Fruit fly (Drosophila melanogaster) whole organism, embryonic: ENCODE data around the gene Ir31a.

ENCODE experiments used
- CG10565 ChIP-seq: fragments of 200-800 bp; sonication (Bioruptor generic); optimal IDR thresholded peaks from 3 replicates; lab custom pipeline; 2016; ENCODE audit warnings: missing biosample characterization, mild to moderate bottlenecking, missing genetic modification characterization
- CG14710 ChIP-seq: fragments of 200-800 bp; sonication (Bioruptor generic); optimal IDR thresholded peaks from 3 replicates; lab custom pipeline; 2019; ENCODE audit warnings: missing biosample characterization, mild to moderate bottlenecking, missing genetic modification characterization, moderate library complexity
- CG15514 ChIP-seq: fragments of 200-800 bp; sonication (Bioruptor generic); optimal IDR thresholded peaks from 3 replicates; lab custom pipeline; 2017; ENCODE audit warnings: missing biosample characterization, missing genetic modification characterization, mild to moderate bottlenecking, moderate library complexity, missing genetic modification reagents
- CG1603 ChIP-seq: fragments of 200-800 bp; sonication (Bioruptor generic); optimal IDR thresholded peaks from 2 replicates; lab custom pipeline; 2019; ENCODE audit warnings: missing biosample characterization, mild to moderate bottlenecking, missing genetic modification characterization, moderate library complexity
- CG17186 ChIP-seq: fragments of 200-800 bp; sonication (Bioruptor generic); optimal IDR thresholded peaks from 3 replicates; lab custom pipeline; 2017; ENCODE audit warnings: missing biosample characterization, missing genetic modification reagents, missing genetic modification characterization
- CG18011 ChIP-seq: fragments of 200-800 bp; sonication (Bioruptor generic); optimal IDR thresholded peaks from 2 replicates; lab custom pipeline; 2017; ENCODE audit warnings: missing biosample characterization, missing genetic modification characterization, mild to moderate bottlenecking, moderate library complexity, missing genotype
- CG2116 ChIP-seq: fragments of 200-800 bp; sonication (Bioruptor generic); optimal IDR thresholded peaks from 3 replicates; lab custom pipeline; 2018; ENCODE audit warnings: missing biosample characterization, mild to moderate bottlenecking, missing genetic modification characterization
- CG2199 ChIP-seq: fragments of 200-800 bp; sonication (Bioruptor generic); IDR thresholded peaks from 3 replicates; pipeline ENCODE4 v1.3.6; 2022; ENCODE audit warnings: missing biosample characterization, missing genetic modification characterization
- CG30020 ChIP-seq: fragments of 200-800 bp; optimal IDR thresholded peaks from 2 replicates; lab custom pipeline; 2019; ENCODE audit warnings: missing biosample characterization, mild to moderate bottlenecking, missing genetic modification characterization, moderate library complexity
- CG3065 ChIP-seq: fragments of 200-800 bp; sonication (Bioruptor generic); optimal IDR thresholded peaks from 2 replicates; lab custom pipeline; 2016; ENCODE audit warnings: missing biosample characterization, missing genetic modification characterization
- CG4617 ChIP-seq: fragments of 200-800 bp; sonication (Bioruptor generic); optimal IDR thresholded peaks from 3 replicates; lab custom pipeline; 2016; ENCODE audit warnings: missing biosample characterization, missing genetic modification characterization, borderline replicate concordance
- CG6654 ChIP-seq: fragments of 200-800 bp; sonication (Bioruptor generic); optimal IDR thresholded peaks from 2 replicates; lab custom pipeline; 2017; ENCODE audit warnings: missing biosample characterization, mild to moderate bottlenecking, missing genetic modification characterization
- CG6765 ChIP-seq: fragments of 200-800 bp; sonication (Bioruptor generic); optimal IDR thresholded peaks from 3 replicates; lab custom pipeline; 2017; ENCODE audit warnings: missing biosample characterization, mild to moderate bottlenecking, missing genetic modification characterization
- CG8924 ChIP-seq: fragments of 200-800 bp; optimal IDR thresholded peaks from 3 replicates; lab custom pipeline; 2019; ENCODE audit warnings: missing biosample characterization, mild to moderate bottlenecking, missing genetic modification characterization, moderate library complexity
- CG9797 ChIP-seq: fragments of 200-800 bp; sonication (Bioruptor generic); optimal IDR thresholded peaks from 3 replicates; lab custom pipeline; 2018; ENCODE audit warnings: missing biosample characterization, mild to moderate bottlenecking, missing genetic modification characterization
- CoRest ChIP-seq: fragments of 200-800 bp; sonication (Bioruptor generic); optimal IDR thresholded peaks from 3 replicates; lab custom pipeline; 2018; ENCODE audit warnings: missing biosample characterization, mild to moderate bottlenecking, missing genetic modification characterization, moderate library complexity
- Doc3 ChIP-seq: fragments of 200-800 bp; sonication (Bioruptor generic); IDR thresholded peaks from 3 replicates; pipeline ENCODE4 v1.3.6; 2022; ENCODE audit warnings: missing biosample characterization, missing genetic modification characterization; ENCODE audit not compliant: partially characterized antibody
- Gsc ChIP-seq: fragments of 200-800 bp; sonication (Bioruptor generic); IDR thresholded peaks from 2 replicates; pipeline ENCODE4 v1.3.6; 2022; ENCODE audit warnings: missing biosample characterization, missing genetic modification characterization
- MBD-R2 ChIP-seq: fragments of 200-800 bp; sonication (Bioruptor generic); IDR thresholded peaks from 2 replicates; pipeline ENCODE4 v1.3.6; 2022; ENCODE audit warnings: missing biosample characterization, missing genetic modification characterization
- MESR4 ChIP-seq: fragments of 200-800 bp; sonication (Bioruptor generic); optimal IDR thresholded peaks from 2 replicates; lab custom pipeline; 2018; ENCODE audit warnings: missing biosample characterization, mild to moderate bottlenecking, missing genetic modification characterization, moderate library complexity
- Med ChIP-seq: fragments of 200-800 bp; sonication (Bioruptor generic); peaks from one replicate; lab custom pipeline; 2016; ENCODE audit warnings: missing biosample characterization, missing genetic modification characterization, mild to moderate bottlenecking, inconsistent platforms, moderate library complexity
- Nf-YC ChIP-seq: fragments of 200-800 bp; optimal IDR thresholded peaks from 3 replicates; lab custom pipeline; 2019; ENCODE audit warnings: missing biosample characterization, mild to moderate bottlenecking, missing genetic modification characterization, moderate library complexity
- Pdp1 ChIP-seq, 2 experiments: fragments of 200-800 bp; sonication (Bioruptor generic); optimal IDR thresholded peaks; 3 replicates each; lab custom pipeline; 2016; ENCODE audit warnings: missing biosample characterization in 2 of 2, missing genetic modification characterization in 2 of 2, mild to moderate bottlenecking in 1 of 2, moderate library complexity in 1 of 2
- Scr ChIP-seq: fragments of 200-800 bp; sonication (Bioruptor generic); IDR thresholded peaks from 2 replicates; pipeline ENCODE4 v1.3.6; 2022; ENCODE audit warnings: missing biosample characterization, missing genetic modification characterization; ENCODE audit not compliant: partially characterized antibody
- Sry-β ChIP-seq: fragments of 200-800 bp; sonication (Bioruptor generic); optimal IDR thresholded peaks from 2 replicates; lab custom pipeline; 2018; ENCODE audit warnings: missing biosample characterization, mild to moderate bottlenecking, missing genetic modification characterization, moderate library complexity
- Sry-δ ChIP-seq: fragments of 200-800 bp; sonication (Bioruptor generic); optimal IDR thresholded peaks from 2 replicates; lab custom pipeline; 2016; ENCODE audit warnings: missing biosample characterization, missing genetic modification characterization
- YL-1 ChIP-seq: fragments of 200-800 bp; sonication (Bioruptor generic); optimal IDR thresholded peaks from 3 replicates; lab custom pipeline; 2017; ENCODE audit warnings: missing biosample characterization, mild to moderate bottlenecking, missing genetic modification characterization
- cato ChIP-seq: fragments of 200-800 bp; sonication (Bioruptor generic); optimal IDR thresholded peaks from 2 replicates; lab custom pipeline; 2016; ENCODE audit warnings: missing biosample characterization, missing genetic modification characterization, borderline replicate concordance
- ci ChIP-seq: fragments of 200-800 bp; sonication (Bioruptor generic); IDR thresholded peaks from 3 replicates; pipeline ENCODE4 v1.3.6; 2022; ENCODE audit warnings: missing biosample characterization, missing genetic modification characterization
- corto ChIP-seq: fragments of 200-800 bp; sonication (Bioruptor generic); optimal IDR thresholded peaks from 2 replicates; lab custom pipeline; 2016; ENCODE audit warnings: missing biosample characterization, mild to moderate bottlenecking, missing genetic modification characterization, moderate library complexity
- dmrt99B ChIP-seq: fragments of 200-800 bp; sonication (Bioruptor generic); optimal IDR thresholded peaks from 2 replicates; lab custom pipeline; 2018; ENCODE audit warnings: missing biosample characterization, mild to moderate bottlenecking, missing genetic modification characterization, moderate library complexity
- gfzf ChIP-seq: fragments of 200-800 bp; sonication (Bioruptor generic); optimal IDR thresholded peaks from 2 replicates; lab custom pipeline; 2016; ENCODE audit warnings: missing biosample characterization, mild to moderate bottlenecking, missing genetic modification characterization, moderate library complexity
- gsb ChIP-seq: fragments of 200-800 bp; sonication (Bioruptor generic); IDR thresholded peaks from 2 replicates; pipeline ENCODE4 v1.3.6; 2022; ENCODE audit warnings: missing biosample characterization, missing genetic modification characterization
- lbe ChIP-seq: fragments of 200-800 bp; sonication (Bioruptor generic); optimal IDR thresholded peaks from 2 replicates; lab custom pipeline; 2016; ENCODE audit warnings: missing biosample characterization, mild to moderate bottlenecking, missing genetic modification characterization
- nerfin-1 ChIP-seq: fragments of 200-800 bp; sonication (Bioruptor generic); optimal IDR thresholded peaks from 3 replicates; lab custom pipeline; 2019; ENCODE audit warnings: missing biosample characterization, mild to moderate bottlenecking, missing genetic modification characterization, moderate library complexity
- nerfin-2 ChIP-seq: fragments of 200-800 bp; sonication (Bioruptor generic); IDR thresholded peaks from 2 replicates; pipeline ENCODE4 v1.3.6; 2022; ENCODE audit warnings: missing biosample characterization, missing genetic modification characterization; ENCODE audit not compliant: partially characterized antibody
- nom ChIP-seq: fragments of 200-800 bp; sonication (Bioruptor generic); optimal IDR thresholded peaks from 2 replicates; lab custom pipeline; 2017; ENCODE audit warnings: missing biosample characterization, missing genetic modification characterization, mild to moderate bottlenecking, moderate library complexity, missing genetic modification reagents
- pho ChIP-seq: fragments of 200-800 bp; sonication (Bioruptor generic); optimal IDR thresholded peaks from 2 replicates; lab custom pipeline; 2016; ENCODE audit warnings: missing biosample characterization, missing genetic modification characterization
- pzg ChIP-seq: fragments of 200-800 bp; sonication (Bioruptor generic); optimal IDR thresholded peaks from 3 replicates; lab custom pipeline; 2018; ENCODE audit warnings: missing biosample characterization, mild to moderate bottlenecking, missing genetic modification characterization, moderate library complexity
- row ChIP-seq: fragments of 200-800 bp; sonication (Bioruptor generic); IDR thresholded peaks from 3 replicates; pipeline ENCODE4 v1.3.6; 2022; ENCODE audit warnings: missing biosample characterization, missing genetic modification characterization
- sd ChIP-seq: fragments of 200-800 bp; sonication (Bioruptor generic); optimal IDR thresholded peaks from 3 replicates; lab custom pipeline; 2018; ENCODE audit warnings: missing biosample characterization, mild to moderate bottlenecking, missing genetic modification characterization, moderate library complexity
- sens ChIP-seq: fragments of 200-800 bp; sonication (Bioruptor generic); peaks from one replicate; lab custom pipeline; 2016; ENCODE audit warnings: missing biosample characterization, missing genetic modification characterization
- stwl ChIP-seq: fragments of 200-800 bp; sonication (Bioruptor generic); optimal IDR thresholded peaks from 3 replicates; lab custom pipeline; 2018; ENCODE audit warnings: missing biosample characterization, mild to moderate bottlenecking, missing genetic modification characterization, moderate library complexity
- sug ChIP-seq: fragments of 200-800 bp; optimal IDR thresholded peaks from 2 replicates; lab custom pipeline; 2019; ENCODE audit warnings: missing biosample characterization, mild to moderate bottlenecking, missing genetic modification characterization, moderate library complexity
- trem ChIP-seq: fragments of 200-800 bp; optimal IDR thresholded peaks from 3 replicates; lab custom pipeline; 2019; ENCODE audit warnings: missing biosample characterization, mild to moderate bottlenecking, missing genetic modification characterization, moderate library complexity
- unpg ChIP-seq: fragments of 200-800 bp; sonication (Bioruptor generic); optimal IDR thresholded peaks from 3 replicates; lab custom pipeline; 2018; ENCODE audit warnings: missing biosample characterization, mild to moderate bottlenecking, missing genetic modification characterization, moderate library complexity

The Ir31a gene

DNA sequence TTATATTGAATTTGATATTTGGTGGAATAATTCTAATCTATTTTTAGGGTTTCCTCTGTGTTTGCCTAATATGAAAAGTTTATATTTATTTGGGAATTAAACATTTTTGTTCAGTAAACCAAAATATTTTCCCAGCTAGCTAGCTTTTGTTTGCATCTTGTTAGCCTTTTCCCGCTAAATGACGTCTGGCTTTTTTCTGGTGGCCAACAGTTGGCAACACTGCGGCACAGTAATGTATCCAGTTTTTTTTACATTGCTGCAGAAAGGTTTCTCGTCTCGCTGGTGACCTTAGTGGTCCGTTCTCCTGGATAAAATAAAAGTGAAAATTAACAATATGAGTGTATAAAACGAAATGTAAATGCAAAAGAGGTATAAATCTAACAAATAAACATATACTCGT, 41.1 kb upstream of the Ir31a start, which contains the start of gene lft:
TSS of gene lft (plus strand) at position 243 of the 400 bp plus-strand sequence.
- TF ChIP-seq CoRest (peak; percentile 8), trem (tag; lab: Kevin White, UChicago) (peak; percentile 42), lbe (GFP tag; lab: Kevin White, UChicago) (no peak), CG6654 (no peak), unpg (GFP tag; lab: Kevin White, UChicago) (no peak), Sry-δ (peak; percentile 36), Nf-YC (tag; lab: Kevin White, UChicago) (peak; percentile 3), nerfin-1 (tag; lab: Kevin White, UChicago) (no peak), YL-1 (GFP tag; lab: Kevin White, UChicago) (peak; percentile 32), pzg (GFP tag; lab: Kevin White, UChicago) (peak; percentile 24), gsb (GFP tag; lab: Robert Waterston, UW) (no peak), CG10565 (GFP tag; lab: Kevin White, UChicago) (no peak), sens (GFP tag; lab: Kevin White, UChicago) (peak; percentile 30), MBD-R2 (0 out of 2 replicates have a peak, but pooled peaks have one; percentile 30), sd (tag; lab: Kevin White, UChicago) (no peak), CG15514 (GFP tag; lab: Kevin White, UChicago) (peak; percentile 5), dmrt99B (tag; lab: Kevin White, UChicago) (no peak), ci (GFP tag; lab: Robert Waterston, UW) (0 out of 3 replicates have a peak, but pooled peaks have one; percentile 24), Doc3 (GFP tag; lab: Robert Waterston, UW) (no peak), CG9797 (peak; percentile 2), CG8924 (tag; lab: Kevin White, UChicago) (peak; percentile 31), nerfin-2 (GFP tag; lab: Robert Waterston, UW) (no peak), CG4617 (GFP tag; lab: Kevin White, UChicago) (peak; percentile 8), Gsc (GFP tag; lab: Robert Waterston, UW) (no peak), CG3065 (GFP tag; lab: Kevin White, UChicago) (no peak), MESR4 (GFP tag; lab: Kevin White, UChicago) (peak; percentile 52), corto (GFP tag; lab: Kevin White, UChicago) (no peak), CG6765 (no peak), row (GFP tag; lab: Robert Waterston, UW) (peak; percentile 55; the same call in 2 of the 3 replicates), cato (GFP tag; lab: Kevin White, UChicago) (no peak), CG2199 (GFP tag; lab: Robert Waterston, UW) (0 out of 3 replicates have a peak, but pooled peaks have one; percentile 45), CG1603 (tag; lab: Kevin White, UChicago) (peak; percentile 51), nom (GFP tag; lab: Kevin White, UChicago) (peak; percentile 2), CG14710 (tag; lab: Kevin White, UChicago) (peak; percentile 3), Scr (no peak), CG18011 (GFP tag; lab: Kevin White, UChicago) (peak; percentile 81), sug (no peak), stwl (tag; lab: Kevin White, UChicago) (peak; percentile 7), Pdp1 (GFP tag; optimal IDR thresholded peaks at IDR 0.05; lab: Kevin White, UChicago) (no peak), CG17186 (no peak), CG30020 (tag; lab: Kevin White, UChicago) (peak; percentile 80), Med (GFP tag; lab: Kevin White, UChicago) (peak; percentile 73), pho (GFP tag; lab: Kevin White, UChicago) (no peak), Sry-β (GFP tag; lab: Kevin White, UChicago) (peak; percentile 90), CG2116 (GFP tag; lab: Kevin White, UChicago) (peak; percentile 16), gfzf (GFP tag; lab: Kevin White, UChicago) (peak; percentile 48)
